Fruit fly (Drosophila melanogaster): ENCODE results near the gene CG13409.

- TF ChIP-seq CTCF (optimal IDR thresholded peaks at IDR 0.05) (no peak), CG8478 (optimal IDR thresholded peaks at IDR 0.05) (no peak)
Measured at dm6 chr3R:22071628-22072027, 39.9 kb upstream of the CG13409 start.

Data from S2 (cell line).